Worm (Caenorhabditis elegans): ENCODE measurements around the gene nhr-186.

Gene nhr-186

ce11 chrV:3870359-3870758 lies 15.6 kb upstream of the nhr-186 start (continued):
- TF ChIP-seq C04F5.9 (tag; optimal IDR thresholded peaks at IDR 0.05) (no peak), tlp-1 (tag; optimal IDR thresholded peaks at IDR 0.05) (no peak), unc-30 (tag; optimal IDR thresholded peaks at IDR 0.05) (no peak), hlh-17 (GFP tag; optimal IDR thresholded peaks at IDR 0.05; ENCODE audit: borderline replicate concordance) (no peak), mep-1 (tag; optimal IDR thresholded peaks at IDR 0.05) (peak; percentile 8), nhr-28 (tag; optimal IDR thresholded peaks at IDR 0.05) (no peak), F16B12.6 (tag; optimal IDR thresholded peaks at IDR 0.05) (no peak), ama-1 (optimal IDR thresholded peaks at IDR 0.05) (no peak), dsc-1 (tag; optimal IDR thresholded peaks at IDR 0.05) (peak; percentile 98), sup-37 (GFP tag; optimal IDR thresholded peaks at IDR 0.05) (no peak), ztf-11 (tag; optimal IDR thresholded peaks at IDR 0.05) (no peak), swsn-7 (tag; optimal IDR thresholded peaks at IDR 0.05) (peak; percentile 63), skn-1 (tag; optimal IDR thresholded peaks at IDR 0.05) (no peak), lin-39 (tag; optimal IDR thresholded peaks at IDR 0.05) (no peak), ceh-88 (GFP tag; IDR thresholded peaks at IDR 0.05) (no peak), hlh-4 (tag; optimal IDR thresholded peaks at IDR 0.05) (peak; percentile 65), unc-130 (tag; optimal IDR thresholded peaks at IDR 0.05) (no peak), blmp-1 (tag; optimal IDR thresholded peaks at IDR 0.05) (no peak), zag-1 (tag; optimal IDR thresholded peaks at IDR 0.05) (no peak), ceh-82 (tag; optimal IDR thresholded peaks at IDR 0.05) (no peak), pqm-1 (tag; optimal IDR thresholded peaks at IDR 0.05) (no peak), isw-1 (GFP tag; IDR thresholded peaks at IDR 0.05) (no peak), nhr-47 (tag; optimal IDR thresholded peaks at IDR 0.05) (peak; percentile 90), ztf-4 (tag; optimal IDR thresholded peaks at IDR 0.05) (peak; percentile 63), nhr-84 (tag; optimal IDR thresholded peaks at IDR 0.05) (no peak), mdl-1 (tag; optimal IDR thresholded peaks at IDR 0.05) (no peak), grh-1 (GFP tag; IDR thresholded peaks at IDR 0.05) (no peak), nhr-77 (tag; optimal IDR thresholded peaks at IDR 0.05) (no peak), egl-13 (tag; optimal IDR thresholded peaks at IDR 0.05) (no peak), C34B4.2 (tag; optimal IDR thresholded peaks at IDR 0.05) (no peak), fkh-8 (tag; optimal IDR thresholded peaks at IDR 0.05) (peak; percentile 99), tbx-2 (tag; optimal IDR thresholded peaks at IDR 0.05) (no peak)

- no peak for TF ChIP-seq nhr-11 (tag; optimal IDR thresholded peaks at IDR 0.05)
- peak; percentile 47 for TF ChIP-seq fkh-8 (tag; optimal IDR thresholded peaks at IDR 0.05)
Observed at ce11 chrV:3868905-3869304, 14.2 kb upstream of the nhr-186 start, which contains the start of gene nhr-157. nhr-157 (minus strand) TSS chrV:3869005.

- TF ChIP-seq ztf-4 (tag; optimal IDR thresholded peaks at IDR 0.05) (no peak), fkh-8 (tag; optimal IDR thresholded peaks at IDR 0.05) (no peak), pag-3 (tag; optimal IDR thresholded peaks at IDR 0.05; ENCODE audit: borderline replicate concordance, insufficient read depth) (no peak), ceh-63 (GFP tag; optimal IDR thresholded peaks at IDR 0.05) (no peak), lin-14 (GFP tag; optimal IDR thresholded peaks at IDR 0.05) (no peak), nhr-28 (tag; optimal IDR thresholded peaks at IDR 0.05) (no peak), zip-4 (GFP tag; optimal IDR thresholded peaks at IDR 0.05) (no peak), pqm-1 (tag; optimal IDR thresholded peaks at IDR 0.05) (no peak), ets-5 (GFP tag; IDR thresholded peaks at IDR 0.05) (no peak), mab-9 (GFP tag; IDR thresholded peaks at IDR 0.05) (no peak), alr-1 (tag; optimal IDR thresholded peaks at IDR 0.05; ENCODE audit: borderline replicate concordance) (no peak), ceh-88 (GFP tag; IDR thresholded peaks at IDR 0.05) (no peak), pax-3 (tag; optimal IDR thresholded peaks at IDR 0.05) (no peak), nhr-47 (tag; optimal IDR thresholded peaks at IDR 0.05) (no peak), zag-1 (tag; optimal IDR thresholded peaks at IDR 0.05) (no peak), sup-37 (GFP tag; optimal IDR thresholded peaks at IDR 0.05) (no peak), fos-1 (tag; optimal IDR thresholded peaks at IDR 0.05) (no peak), sox-4 (tag; optimal IDR thresholded peaks at IDR 0.05) (no peak), irx-1 (tag; optimal IDR thresholded peaks at IDR 0.05) (no peak), lir-3 (tag; optimal IDR thresholded peaks at IDR 0.05; ENCODE audit: poor library complexity) (no peak)
Observed at ce11 chrV:3865273-3865672, 10.5 kb upstream of the nhr-186 start.

Measured in whole organism, L1 larva.